Worm (Caenorhabditis elegans): ENCODE data around the gene K03A1.4.

DNA sequence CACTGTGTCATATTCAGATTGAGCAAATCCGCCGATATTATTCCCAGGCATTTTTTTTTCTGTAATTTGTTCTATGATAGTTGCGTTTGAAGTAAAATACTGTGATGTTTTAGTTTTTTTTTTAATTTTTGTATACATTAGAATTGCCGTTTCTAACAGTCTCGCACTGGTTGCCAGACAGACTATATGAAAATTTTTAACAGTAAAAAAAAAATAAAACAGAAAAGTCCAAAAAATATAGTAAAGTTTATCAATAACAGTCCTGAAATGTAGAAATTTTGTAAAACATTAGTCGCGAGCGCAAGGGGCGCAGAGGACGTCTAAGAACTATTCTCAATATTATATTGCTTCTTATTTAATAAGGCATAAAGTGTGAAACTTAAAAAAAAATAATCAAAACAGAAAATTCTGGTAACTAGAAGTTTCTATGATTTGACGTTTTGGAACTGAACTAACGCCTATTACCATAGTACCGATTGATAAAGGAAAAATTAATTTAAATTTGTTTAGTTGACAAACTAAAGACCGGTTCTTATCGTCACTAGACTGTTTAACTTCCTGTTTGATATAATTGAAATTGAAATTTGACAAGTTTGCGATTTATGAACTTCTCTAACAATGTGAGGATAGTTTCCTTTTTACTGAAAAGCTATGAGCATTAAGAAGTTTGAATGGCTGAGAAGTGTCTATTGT lies 38.1 kb downstream of the K03A1.4 start, which contains the start of gene lact-1:
- TF ChIP-seq nfya-1 (tag; optimal IDR thresholded peaks at IDR 0.05) (no peak), unc-86 (tag; optimal IDR thresholded peaks at IDR 0.05) (no peak), hlh-15 (tag; optimal IDR thresholded peaks at IDR 0.05) (no peak), fkh-6 (tag; optimal IDR thresholded peaks at IDR 0.05) (no peak), dmd-4 (tag; optimal IDR thresholded peaks at IDR 0.05; ENCODE audit: borderline replicate concordance) (no peak), nhr-11 (tag; optimal IDR thresholded peaks at IDR 0.05) (no peak), ama-1 (optimal IDR thresholded peaks at IDR 0.05) (no peak), hlh-30 (tag; optimal IDR thresholded peaks at IDR 0.05; ENCODE audit: insufficient read depth) (no peak), pha-2 (tag; optimal IDR thresholded peaks at IDR 0.05) (no peak), ceh-24 (tag; optimal IDR thresholded peaks at IDR 0.05) (no peak), madf-2 (tag; optimal IDR thresholded peaks at IDR 0.05) (no peak), T23F11.4 (GFP tag; optimal IDR thresholded peaks at IDR 0.05) (no peak), K02D7.2 (tag; optimal IDR thresholded peaks at IDR 0.05) (no peak), ceh-48 (tag; optimal IDR thresholded peaks at IDR 0.05) (no peak)

Measured in whole organism, late embryonic.